Fruit fly (Drosophila melanogaster) whole organism, embryonic: ENCODE data around the gene peng.

Experiments used
- Atf6 ChIP-seq: fragments of 200-800 bp; sonication (Bioruptor generic); IDR thresholded peaks from 2 replicates; pipeline ENCODE4 v1.3.6; 2022; ENCODE audit warnings: missing biosample characterization, missing genetic modification characterization
- B-H2 ChIP-seq: fragments of 200-800 bp; sonication (Bioruptor generic); optimal IDR thresholded peaks from 2 replicates; lab custom pipeline; 2018; ENCODE audit warnings: missing biosample characterization, mild to moderate bottlenecking, missing genetic modification characterization
- BtbVII ChIP-seq: fragments of 200-800 bp; sonication (Bioruptor generic); optimal IDR thresholded peaks from 3 replicates; lab custom pipeline; 2017; ENCODE audit warnings: missing biosample characterization, mild to moderate bottlenecking, missing genetic modification characterization
- CG10274 ChIP-seq: fragments of 200-800 bp; sonication (Bioruptor generic); optimal IDR thresholded peaks from 3 replicates; lab custom pipeline; 2017; ENCODE audit warnings: missing biosample characterization, mild to moderate bottlenecking, missing genetic modification characterization
- CG10979 ChIP-seq: fragments of 200-800 bp; sonication (Bioruptor generic); optimal IDR thresholded peaks from 2 replicates; lab custom pipeline; 2018; ENCODE audit warnings: missing biosample characterization, mild to moderate bottlenecking, missing genetic modification characterization, moderate library complexity
- CG11398 ChIP-seq: fragments of 200-800 bp; sonication (Bioruptor generic); optimal IDR thresholded peaks from 2 replicates; lab custom pipeline; 2016; ENCODE audit warnings: missing biosample characterization, missing genetic modification characterization
- CG12071 ChIP-seq: fragments of 200-800 bp; sonication (Bioruptor generic); optimal IDR thresholded peaks from 3 replicates; lab custom pipeline; 2018; ENCODE audit warnings: missing biosample characterization, mild to moderate bottlenecking, missing genetic modification characterization
- CG12219 ChIP-seq: fragments of 200-800 bp; sonication (Bioruptor generic); optimal IDR thresholded peaks from 3 replicates; lab custom pipeline; 2018; ENCODE audit warnings: missing biosample characterization, mild to moderate bottlenecking, missing genetic modification characterization
- CG15479 ChIP-seq: fragments of 200-800 bp; sonication (Bioruptor generic); optimal IDR thresholded peaks from 3 replicates; lab custom pipeline; 2019; ENCODE audit warnings: missing biosample characterization, mild to moderate bottlenecking, missing genetic modification characterization, moderate library complexity
- CG17802 ChIP-seq: fragments of 200-800 bp; sonication (Bioruptor generic); optimal IDR thresholded peaks from 2 replicates; lab custom pipeline; 2018; ENCODE audit warnings: missing biosample characterization, mild to moderate bottlenecking, missing genetic modification characterization, moderate library complexity
- CG18619 ChIP-seq: fragments of 200-800 bp; sonication (Bioruptor generic); optimal IDR thresholded peaks from 3 replicates; lab custom pipeline; 2017; ENCODE audit warnings: missing biosample characterization, mild to moderate bottlenecking, missing genetic modification characterization
- CG31388 ChIP-seq: fragments of 200-800 bp; sonication (Bioruptor generic); optimal IDR thresholded peaks from 2 replicates; lab custom pipeline; 2016; ENCODE audit warnings: missing biosample characterization, missing genetic modification characterization
- CG4404 ChIP-seq: fragments of 200-800 bp; sonication (Bioruptor generic); IDR thresholded peaks from 2 replicates; pipeline ENCODE4 v1.3.6; 2022; ENCODE audit warnings: missing biosample characterization, missing genetic modification characterization
- CG4617 ChIP-seq: fragments of 200-800 bp; sonication (Bioruptor generic); optimal IDR thresholded peaks from 3 replicates; lab custom pipeline; 2016; ENCODE audit warnings: missing biosample characterization, missing genetic modification characterization, borderline replicate concordance
- CG4820 ChIP-seq: fragments of 200-800 bp; sonication (Bioruptor generic); optimal IDR thresholded peaks from 3 replicates; lab custom pipeline; 2016; ENCODE audit warnings: missing biosample characterization, missing genetic modification characterization
- CG5245 ChIP-seq: fragments of 200-800 bp; sonication (Bioruptor generic); optimal IDR thresholded peaks from 3 replicates; lab custom pipeline; 2016; ENCODE audit warnings: missing biosample characterization, missing genetic modification characterization
- CG6813 ChIP-seq: fragments of 200-800 bp; sonication (Bioruptor generic); optimal IDR thresholded peaks from 2 replicates; lab custom pipeline; 2017; ENCODE audit warnings: missing biosample characterization, missing genetic modification characterization, mild to moderate bottlenecking, moderate library complexity, missing genetic modification reagents
- CG7987 ChIP-seq: fragments of 200-800 bp; sonication (Bioruptor generic); optimal IDR thresholded peaks from 2 replicates; lab custom pipeline; 2018; ENCODE audit warnings: missing biosample characterization, mild to moderate bottlenecking, missing genetic modification characterization, moderate library complexity
- CG8089 ChIP-seq: fragments of 200-800 bp; sonication (Bioruptor generic); optimal IDR thresholded peaks from 3 replicates; lab custom pipeline; 2016; ENCODE audit warnings: missing biosample characterization, missing genetic modification characterization
- CG8478 ChIP-seq: fragments of >200 bp; optimal IDR thresholded peaks from 2 replicates; lab custom pipeline; 2018
- CG8924 ChIP-seq: fragments of 200-800 bp; optimal IDR thresholded peaks from 3 replicates; lab custom pipeline; 2019; ENCODE audit warnings: missing biosample characterization, mild to moderate bottlenecking, missing genetic modification characterization, moderate library complexity
- CG9727 ChIP-seq: fragments of 200-800 bp; sonication (Bioruptor generic); optimal IDR thresholded peaks from 3 replicates; lab custom pipeline; 2017; ENCODE audit warnings: missing biosample characterization, mild to moderate bottlenecking, missing genetic modification characterization
- CoRest ChIP-seq: fragments of 200-800 bp; sonication (Bioruptor generic); optimal IDR thresholded peaks from 3 replicates; lab custom pipeline; 2018; ENCODE audit warnings: missing biosample characterization, mild to moderate bottlenecking, missing genetic modification characterization, moderate library complexity
- Dad ChIP-seq: fragments of 200-800 bp; sonication (Bioruptor generic); optimal IDR thresholded peaks from 3 replicates; lab custom pipeline; 2016; ENCODE audit warnings: missing biosample characterization, missing genetic modification characterization
- Fer1 ChIP-seq: fragments of 200-800 bp; sonication (Bioruptor generic); optimal IDR thresholded peaks from 2 replicates; lab custom pipeline; 2017; ENCODE audit warnings: missing biosample characterization, mild to moderate bottlenecking, missing genetic modification characterization
- HLH3B ChIP-seq: fragments of 200-800 bp; sonication (Bioruptor generic); IDR thresholded peaks from 2 replicates; pipeline ENCODE4 v1.3.6; 2022; ENCODE audit warnings: missing biosample characterization, missing genetic modification characterization
- HLH4C ChIP-seq: fragments of 200-800 bp; sonication (Bioruptor generic); IDR thresholded peaks from 3 replicates; pipeline ENCODE4 v1.3.6; 2022; ENCODE audit warnings: missing biosample characterization, missing genetic modification characterization; ENCODE audit not compliant: partially characterized antibody
- HmgD ChIP-seq: fragments of 200-800 bp; sonication (Bioruptor generic); optimal IDR thresholded peaks from 3 replicates; lab custom pipeline; 2016; ENCODE audit warnings: missing biosample characterization, missing genetic modification characterization
- MBD-R2 ChIP-seq: fragments of 200-800 bp; sonication (Bioruptor generic); IDR thresholded peaks from 2 replicates; pipeline ENCODE4 v1.3.6; 2022; ENCODE audit warnings: missing biosample characterization, missing genetic modification characterization
- Nf-YA ChIP-seq: fragments of 200-800 bp; sonication (Bioruptor generic); IDR thresholded peaks from 2 replicates; pipeline ENCODE4 v1.3.6; 2022; ENCODE audit warnings: missing biosample characterization, missing genetic modification characterization
- Nf-YB ChIP-seq: fragments of 200-800 bp; sonication (Bioruptor generic); optimal IDR thresholded peaks from 3 replicates; lab custom pipeline; 2019; ENCODE audit warnings: missing biosample characterization, mild to moderate bottlenecking, missing genetic modification characterization, moderate library complexity
- Taf1 ChIP-seq: fragments of 200-800 bp; sonication (Bioruptor generic); IDR thresholded peaks from 2 replicates; pipeline ENCODE4 v1.3.6; 2022; ENCODE audit warnings: missing biosample characterization, missing genetic modification characterization
- Tbp ChIP-seq: fragments of >200 bp; optimal IDR thresholded peaks from 2 replicates; lab custom pipeline; 2018; ENCODE audit warnings: missing biosample characterization, missing genetic modification characterization
- Xbp1 ChIP-seq: fragments of 200-800 bp; sonication (Bioruptor generic); optimal IDR thresholded peaks from 3 replicates; lab custom pipeline; 2016; ENCODE audit warnings: missing biosample characterization, mild to moderate bottlenecking, missing genetic modification characterization
- ash1 ChIP-seq: fragments of 200-800 bp; sonication (Bioruptor generic); optimal IDR thresholded peaks from 2 replicates; lab custom pipeline; 2018; ENCODE audit warnings: missing biosample characterization, mild to moderate bottlenecking, missing genetic modification characterization
- bowl ChIP-seq: fragments of 200-800 bp; sonication (Bioruptor generic); IDR thresholded peaks from 2 replicates; pipeline ENCODE4 v1.3.6; 2022; ENCODE audit warnings: missing biosample characterization, missing genetic modification characterization
- bsh ChIP-seq, 2 experiments: fragments of 200-800 bp; sonication (Bioruptor generic); optimal IDR thresholded peaks; 2 replicates each; lab custom pipeline; 2017 to 2018; ENCODE audit warnings: mild to moderate bottlenecking in 2 of 2, missing biosample characterization in 2 of 2, missing genetic modification characterization in 2 of 2, moderate library complexity in 1 of 2
- croc ChIP-seq: fragments of 200-800 bp; sonication (Bioruptor generic); conservative IDR thresholded peaks from 3 replicates; pipeline ENCODE4 v1.3.6; 2022; ENCODE audit warnings: missing biosample characterization, missing genetic modification characterization
- crp ChIP-seq, 2 experiments: fragments of 200-800 bp; sonication (Bioruptor generic); optimal IDR thresholded peaks; 2 replicates in 1 of 2; 3 replicates in 1 of 2; lab custom pipeline; 2017; ENCODE audit warnings: missing biosample characterization in 2 of 2, missing genetic modification characterization in 2 of 2, mild to moderate bottlenecking in 1 of 2, moderate library complexity in 1 of 2
- cwo ChIP-seq: fragments of 200-800 bp; sonication (Bioruptor generic); optimal IDR thresholded peaks from 3 replicates; lab custom pipeline; 2017; ENCODE audit warnings: missing biosample characterization, missing genetic modification characterization, mild to moderate bottlenecking, moderate library complexity, missing genetic modification reagents
- gem ChIP-seq: fragments of 200-800 bp; sonication (Bioruptor generic); optimal IDR thresholded peaks from 2 replicates; lab custom pipeline; 2019; ENCODE audit warnings: missing biosample characterization, mild to moderate bottlenecking, missing genetic modification characterization, moderate library complexity
- lilli ChIP-seq: fragments of 200-800 bp; sonication (Bioruptor generic); optimal IDR thresholded peaks from 3 replicates; lab custom pipeline; 2016; ENCODE audit warnings: missing biosample characterization, missing genetic modification characterization
- lmd ChIP-seq: fragments of 200-800 bp; sonication (Bioruptor generic); IDR thresholded peaks from 2 replicates; pipeline ENCODE4 v1.3.6; 2022; ENCODE audit warnings: missing biosample characterization, missing genetic modification characterization
- rib ChIP-seq: fragments of 200-800 bp; sonication (Bioruptor generic); IDR thresholded peaks from 2 replicates; pipeline ENCODE4 v1.3.6; 2022; ENCODE audit warnings: missing biosample characterization, missing genetic modification characterization
- row ChIP-seq: fragments of 200-800 bp; sonication (Bioruptor generic); IDR thresholded peaks from 3 replicates; pipeline ENCODE4 v1.3.6; 2022; ENCODE audit warnings: missing biosample characterization, missing genetic modification characterization
- sim ChIP-seq: fragments of 200-800 bp; sonication (Bioruptor generic); IDR thresholded peaks from 2 replicates; pipeline ENCODE4 v1.3.6; 2022; ENCODE audit warnings: missing biosample characterization, missing genetic modification characterization
- sima ChIP-seq: fragments of 200-800 bp; sonication (Bioruptor generic); optimal IDR thresholded peaks from 2 replicates; lab custom pipeline; 2016; ENCODE audit warnings: missing biosample characterization, missing genetic modification characterization
- tap ChIP-seq: fragments of 200-800 bp; optimal IDR thresholded peaks from 3 replicates; lab custom pipeline; 2019; ENCODE audit warnings: missing biosample characterization, mild to moderate bottlenecking, missing genetic modification characterization, moderate library complexity
- vvl ChIP-seq: fragments of 200-800 bp; sonication (Bioruptor generic); IDR thresholded peaks from 2 replicates; pipeline ENCODE4 v1.3.6; 2022; ENCODE audit warnings: missing biosample characterization, missing genetic modification characterization
- z ChIP-seq: fragments of 200-800 bp; sonication (Bioruptor generic); IDR thresholded peaks from 3 replicates; pipeline ENCODE4 v1.3.6; 2022; ENCODE audit warnings: missing biosample characterization, missing genetic modification characterization

Gene peng

DNA sequence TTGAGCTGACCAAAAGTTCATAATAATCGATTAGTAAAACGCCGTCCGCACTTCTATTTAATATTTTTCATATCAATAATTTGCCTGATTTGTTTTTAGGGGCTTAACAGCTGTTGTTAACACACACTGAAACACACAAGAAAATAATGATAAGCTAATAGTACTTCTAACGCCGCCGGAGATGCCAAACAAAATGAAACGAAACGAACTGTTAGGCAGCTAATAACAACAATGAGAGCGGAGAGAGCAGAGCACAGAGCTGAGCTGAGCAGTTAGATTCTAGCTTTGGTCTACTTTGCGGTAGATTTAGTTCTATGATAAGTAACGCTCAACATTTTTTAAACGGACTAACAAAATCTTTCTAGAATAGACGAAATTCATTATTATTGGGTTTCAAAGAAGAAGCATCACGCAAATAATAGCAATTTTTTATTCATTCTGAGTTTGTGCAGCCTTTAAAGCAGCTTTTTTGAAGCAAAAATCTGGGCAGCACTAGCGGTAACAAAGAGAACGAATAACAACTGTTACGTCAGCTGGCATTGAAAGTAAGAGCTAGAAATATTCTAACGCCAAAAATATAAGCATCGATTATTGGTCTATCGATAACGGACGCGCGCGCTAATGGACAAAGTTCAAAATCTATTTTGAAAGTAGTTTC lies 43.0 kb downstream of the peng start, which contains the start of gene Abca3 (continued):
- TF ChIP-seq CG6813 (GFP tag; lab: Kevin White, UChicago) (no peak), CG4820 (GFP tag; lab: Kevin White, UChicago) (no peak), CG31388 (no peak), CG15479 (GFP tag; lab: Kevin White, UChicago) (no peak), CG18619 (GFP tag; lab: Kevin White, UChicago) (peak; percentile 52), bsh (GFP tag; optimal IDR thresholded peaks at IDR 0.05; lab: Kevin White, UChicago) (peak in 1 of 2 experiments; percentile 44), ash1 (GFP tag; lab: Kevin White, UChicago) (no peak), row (GFP tag; lab: Robert Waterston, UW) (peak; percentile 96), BtbVII (peak; percentile 77), crp (GFP tag; optimal IDR thresholded peaks at IDR 0.05; lab: Kevin White, UChicago) (peak in 1 of 2 experiments; percentile 75), CG5245 (GFP tag; lab: Kevin White, UChicago) (no peak), Taf1 (GFP tag; lab: Robert Waterston, UW) (0 out of 2 replicates have a peak, but pooled peaks have one; percentile 19), HmgD (GFP tag; lab: Kevin White, UChicago) (peak; percentile 13), croc (GFP tag; lab: Robert Waterston, UW) (peak; percentile 44; the same call in 2 of the 3 replicates), Xbp1 (GFP tag; lab: Kevin White, UChicago) (peak; percentile 55), CG11398 (no peak), sima (GFP tag; lab: Kevin White, UChicago) (no peak), lmd (GFP tag; lab: Robert Waterston, UW) (peak; percentile 63; the same call in 1 of the 2 replicates), Nf-YB (peak; percentile 18), CG4404 (GFP tag; lab: Robert Waterston, UW) (peak; percentile 41; the same call in 1 of the 2 replicates), Nf-YA (GFP tag; lab: Robert Waterston, UW) (no peak), cwo (GFP tag; lab: Kevin White, UChicago) (peak; percentile 59), Tbp (no peak), CG8478 (lab: Kevin White, UChicago) (no peak), lilli (GFP tag; lab: Kevin White, UChicago) (peak; percentile 60), CoRest (peak; percentile 78), vvl (GFP tag; lab: Robert Waterston, UW) (no peak), Atf6 (peak; percentile 75; the same call in 1 of the 2 replicates), Fer1 (GFP tag; lab: Kevin White, UChicago) (peak; percentile 74), HLH3B (GFP tag; lab: Robert Waterston, UW) (peak; percentile 25; the same call in 1 of the 2 replicates), tap (tag; lab: Kevin White, UChicago) (peak; percentile 24), CG12071 (peak; percentile 42), CG9727 (GFP tag; lab: Kevin White, UChicago) (peak; percentile 41), bowl (no peak), CG4617 (GFP tag; lab: Kevin White, UChicago) (peak; percentile 12), CG12219 (GFP tag; lab: Kevin White, UChicago) (peak; percentile 48), CG7987 (GFP tag; lab: Kevin White, UChicago) (no peak), B-H2 (GFP tag; lab: Kevin White, UChicago) (peak; percentile 74), z (GFP tag; lab: Robert Waterston, UW) (no peak), CG8924 (tag; lab: Kevin White, UChicago) (peak; percentile 68), Dad (GFP tag; lab: Kevin White, UChicago) (peak; percentile 32), CG8089 (GFP tag; lab: Kevin White, UChicago) (peak; percentile 5), gem (tag; lab: Kevin White, UChicago) (peak; percentile 70), HLH4C (GFP tag; lab: Robert Waterston, UW) (no peak), CG10274 (GFP tag; lab: Kevin White, UChicago) (peak; percentile 13), CG10979 (tag; lab: Kevin White, UChicago) (peak; percentile 34), sim (no peak), rib (GFP tag; lab: Robert Waterston, UW) (peak; percentile 61; the same call in 1 of the 2 replicates), MBD-R2 (GFP tag; lab: Robert Waterston, UW) (0 out of 2 replicates have a peak, but pooled peaks have one; percentile 37), CG17802 (tag; lab: Kevin White, UChicago) (no peak)
